Worm (Caenorhabditis elegans) whole organism, young adult: ENCODE results near the gene dct-7.
A peak's percentile ranks its signal among the peaks of the same experiment; 100 is the strongest.

ENCODE experiments used
- B0019.2 ChIP-seq: fragments of 200-800 bp; sonication (Bioruptor generic); conservative IDR thresholded peaks from 2 replicates; pipeline ENCODE4 v1.3.6; 2022; ENCODE audit warnings: missing genetic modification reagents, missing genetic modification characterization, missing compliant biosample characterization
- F23B12.7 ChIP-seq: sonication (generic microtip); optimal IDR thresholded peaks from 2 replicates; lab custom pipeline; 2017; ENCODE audit warnings: missing genetic modification characterization, mild to moderate bottlenecking, missing compliant biosample characterization, antibody characterized with exemption, moderate library complexity; ENCODE audit not compliant: insufficient read depth
- F33H1.4 ChIP-seq: fragments of 200-800 bp; sonication (Bioruptor generic); IDR thresholded peaks from 2 replicates; pipeline ENCODE4 v1.3.6; 2022; ENCODE audit warnings: missing genetic modification reagents, missing genetic modification characterization, missing compliant biosample characterization
- F57A8.1 ChIP-seq: fragments of 200-800 bp; sonication (Bioruptor generic); optimal IDR thresholded peaks from 2 replicates; lab custom pipeline; 2018; ENCODE audit warnings: mild to moderate bottlenecking, missing genetic modification characterization, moderate library complexity, missing compliant biosample characterization
- F57C9.4 ChIP-seq: sonication (generic microtip); optimal IDR thresholded peaks from 2 replicates; lab custom pipeline; 2017; ENCODE audit warnings: mild to moderate bottlenecking, missing genetic modification characterization, missing compliant biosample characterization
- Y56A3A.18 ChIP-seq: fragments of 200-800 bp; sonication (Bioruptor generic); IDR thresholded peaks from 2 replicates; pipeline ENCODE4 v1.3.6; 2022; ENCODE audit warnings: missing genetic modification reagents, missing genetic modification characterization, missing compliant biosample characterization
- ZK185.1 ChIP-seq: sonication (generic microtip); optimal IDR thresholded peaks from 2 replicates; lab custom pipeline; 2016; ENCODE audit warnings: mild to moderate bottlenecking, missing genetic modification characterization, missing compliant biosample characterization; ENCODE audit not compliant: poor library complexity, severe bottlenecking
- akir-1 ChIP-seq: fragments of 200-800 bp; sonication (Bioruptor generic); optimal IDR thresholded peaks from 2 replicates; lab custom pipeline; 2018; ENCODE audit warnings: mild to moderate bottlenecking, missing genetic modification characterization, moderate library complexity, missing compliant biosample characterization
- aptf-3 ChIP-seq: fragments of 200-800 bp; sonication (Bioruptor generic); IDR thresholded peaks from 2 replicates; pipeline ENCODE4 v1.3.6; 2022; ENCODE audit warnings: missing genetic modification characterization, missing compliant biosample characterization
- atf-7 ChIP-seq: sonication (generic microtip); optimal IDR thresholded peaks from 2 replicates; lab custom pipeline; 2017; ENCODE audit warnings: mild to moderate bottlenecking, missing genetic modification characterization, missing compliant biosample characterization
- athp-1 ChIP-seq: sonication (generic microtip); optimal IDR thresholded peaks from 2 replicates; lab custom pipeline; 2017; ENCODE audit warnings: mild to moderate bottlenecking, missing genetic modification characterization, missing compliant biosample characterization
- attf-6 ChIP-seq: fragments of 200-800 bp; sonication (Bioruptor generic); IDR thresholded peaks from 2 replicates; pipeline ENCODE4 v1.3.6; 2022; ENCODE audit warnings: missing genetic modification reagents, missing genetic modification characterization, missing compliant biosample characterization
- bed-1 ChIP-seq: fragments of 200-800 bp; sonication (Bioruptor generic); IDR thresholded peaks from 2 replicates; pipeline ENCODE4 v1.3.6; 2022; ENCODE audit warnings: missing genetic modification reagents, missing genetic modification characterization, missing compliant biosample characterization
- cebp-2 ChIP-seq: fragments of 200-800 bp; sonication (Bioruptor generic); IDR thresholded peaks from 2 replicates; pipeline ENCODE4 v1.3.6; 2022; ENCODE audit warnings: missing genetic modification characterization, missing compliant biosample characterization
- ceh-91 ChIP-seq: fragments of 200-800 bp; sonication (Bioruptor generic); IDR thresholded peaks from 2 replicates; pipeline ENCODE4 v1.3.6; 2022; ENCODE audit warnings: missing genetic modification reagents, missing genetic modification characterization, missing compliant biosample characterization
- egl-18 ChIP-seq: fragments of 200-800 bp; sonication (Bioruptor generic); IDR thresholded peaks from 2 replicates; pipeline ENCODE4 v1.3.6; 2022; ENCODE audit warnings: missing genetic modification reagents, missing genetic modification characterization, missing compliant biosample characterization
- hlh-12 ChIP-seq: sonication (generic microtip); optimal IDR thresholded peaks from 2 replicates; lab custom pipeline; 2016; ENCODE audit warnings: missing genetic modification characterization, missing compliant biosample characterization
- hmg-1.2 ChIP-seq: fragments of 200-800 bp; sonication (Bioruptor generic); IDR thresholded peaks from 2 replicates; pipeline ENCODE4 v1.3.6; 2022; ENCODE audit warnings: missing genetic modification reagents, missing genetic modification characterization, missing compliant biosample characterization
- hmg-20 ChIP-seq: fragments of 200-800 bp; sonication (Bioruptor generic); IDR thresholded peaks from 2 replicates; pipeline ENCODE4 v1.3.6; 2022; ENCODE audit warnings: missing genetic modification reagents, missing genetic modification characterization, missing compliant biosample characterization
- hsf-1 ChIP-seq: fragments of 200-800 bp; sonication (Bioruptor generic); IDR thresholded peaks from 2 replicates; pipeline ENCODE4 v1.3.6; 2022; ENCODE audit warnings: missing genetic modification reagents, missing genetic modification characterization, missing compliant biosample characterization
- lag-1 ChIP-seq: fragments of 200-800 bp; sonication (Bioruptor generic); IDR thresholded peaks from 2 replicates; pipeline ENCODE4 v1.3.6; 2022; ENCODE audit warnings: missing genetic modification reagents, missing genetic modification characterization, missing compliant biosample characterization
- let-526 ChIP-seq: fragments of 200-800 bp; sonication (Bioruptor generic); IDR thresholded peaks from 2 replicates; pipeline ENCODE4 v1.3.6; 2022; ENCODE audit warnings: missing genetic modification reagents, missing genetic modification characterization, missing compliant biosample characterization
- lin-35 ChIP-seq, 3 experiments: fragments of 150-350 bp in 2 of 3; sonication (generic microtip) in 1 of 3; optimal IDR thresholded peaks; 2 replicates each; lab custom pipeline; 2014 to 2018; ENCODE audit warnings: missing biosample characterization in 3 of 3, missing genetic modification characterization in 3 of 3, missing genetic modification reagents in 3 of 3
- lin-54 ChIP-seq: fragments of 200-800 bp; sonication (Bioruptor generic); optimal IDR thresholded peaks from 2 replicates; lab custom pipeline; 2018; ENCODE audit warnings: mild to moderate bottlenecking, missing genetic modification characterization, missing compliant biosample characterization
- lir-1 ChIP-seq: fragments of 200-800 bp; sonication (Bioruptor generic); conservative IDR thresholded peaks from 2 replicates; pipeline ENCODE4 v1.3.6; 2022; ENCODE audit warnings: missing genetic modification reagents, missing genetic modification characterization, missing compliant biosample characterization
- madf-6 ChIP-seq: fragments of 200-800 bp; sonication (Bioruptor generic); IDR thresholded peaks from 2 replicates; pipeline ENCODE4 v1.3.6; 2022; ENCODE audit warnings: missing genetic modification reagents, missing genetic modification characterization, missing compliant biosample characterization
- mcd-1 ChIP-seq: fragments of 200-800 bp; sonication (Bioruptor generic); IDR thresholded peaks from 2 replicates; pipeline ENCODE4 v1.3.6; 2022; ENCODE audit warnings: missing genetic modification reagents, missing genetic modification characterization, missing compliant biosample characterization
- nfya-2 ChIP-seq: fragments of 200-800 bp; sonication (Bioruptor generic); IDR thresholded peaks from 2 replicates; pipeline ENCODE4 v1.3.6; 2022; ENCODE audit warnings: missing genetic modification reagents, missing genetic modification characterization, missing compliant biosample characterization
- nfyb-1 ChIP-seq: fragments of 200-800 bp; sonication (Bioruptor generic); IDR thresholded peaks from 2 replicates; pipeline ENCODE4 v1.3.6; 2022; ENCODE audit warnings: missing genetic modification reagents, missing genetic modification characterization, missing compliant biosample characterization
- nhr-80 ChIP-seq: sonication (generic microtip); optimal IDR thresholded peaks from 2 replicates; lab custom pipeline; 2016; ENCODE audit warnings: missing genetic modification characterization, missing compliant biosample characterization
- nhr-90 ChIP-seq: sonication (generic microtip); optimal IDR thresholded peaks from 2 replicates; lab custom pipeline; 2016; ENCODE audit warnings: missing genotype, mild to moderate bottlenecking, missing genetic modification characterization, missing compliant biosample characterization
- pbrm-1 ChIP-seq: fragments of 200-800 bp; sonication (Bioruptor generic); IDR thresholded peaks from 2 replicates; pipeline ENCODE4 v1.3.6; 2022; ENCODE audit warnings: missing genetic modification reagents, missing genetic modification characterization, missing compliant biosample characterization
- rpc-1 ChIP-seq, 2 experiments: fragments of 150-350 bp in 1 of 2; sonication (generic microtip) in 1 of 2; optimal IDR thresholded peaks; 2 replicates each; lab custom pipeline; 2014 to 2018; ENCODE audit warnings: missing biosample characterization in 1 of 2, missing genetic modification characterization in 1 of 2, missing genetic modification reagents in 1 of 2, missing genotype in 1 of 2
- somi-1 ChIP-seq: fragments of 200-800 bp; sonication (Bioruptor generic); optimal IDR thresholded peaks from 2 replicates; lab custom pipeline; 2018; ENCODE audit warnings: mild to moderate bottlenecking, missing genetic modification characterization, missing compliant biosample characterization
- tbp1 ChIP-seq: fragments of 200-800 bp; sonication (Bioruptor generic); optimal IDR thresholded peaks from 2 replicates; lab custom pipeline; 2018; ENCODE audit warnings: mild to moderate bottlenecking, missing genetic modification characterization, missing compliant biosample characterization
- tbx-9 ChIP-seq: sonication (generic microtip); optimal IDR thresholded peaks from 2 replicates; lab custom pipeline; 2016; ENCODE audit warnings: borderline replicate concordance, missing genetic modification characterization, inconsistent platforms, missing compliant biosample characterization
- zfh-2 ChIP-seq: fragments of 200-800 bp; sonication (Bioruptor generic); conservative IDR thresholded peaks from 2 replicates; pipeline ENCODE4 v1.3.6; 2022; ENCODE audit warnings: missing genetic modification reagents, missing genetic modification characterization, missing compliant biosample characterization
- ztf-18 ChIP-seq: sonication (generic microtip); optimal IDR thresholded peaks from 2 replicates; lab custom pipeline; 2016; ENCODE audit warnings: missing genotype, mild to moderate bottlenecking, missing genetic modification characterization, missing compliant biosample characterization
- ztf-26 ChIP-seq: sonication (generic microtip); optimal IDR thresholded peaks from 2 replicates; lab custom pipeline; 2017; ENCODE audit warnings: missing genetic modification characterization, missing compliant biosample characterization

dct-7 gene

ce11 chrIV:4299994-4300393 lies 9.6 kb upstream of the dct-7 start:
- TF ChIP-seq bed-1 (GFP tag; lab: Robert Waterston, UW) (no peak), madf-6 (GFP tag; lab: Robert Waterston, UW) (no peak), tbx-9 (tag; lab: Kevin White, UChicago) (no peak), F57C9.4 (no peak), nfya-2 (GFP tag; lab: Robert Waterston, UW) (no peak), ZK185.1 (tag; lab: Kevin White, UChicago) (no peak), attf-6 (no peak), mcd-1 (GFP tag; lab: Robert Waterston, UW) (no peak), hlh-12 (tag; lab: Kevin White, UChicago) (no peak), ceh-91 (no peak), F57A8.1 (GFP tag; lab: Kevin White, UChicago) (no peak), nfyb-1 (GFP tag; lab: Robert Waterston, UW) (no peak), zfh-2 (no peak), akir-1 (GFP tag; lab: Kevin White, UChicago) (no peak), nhr-90 (no peak)
- TF ChIP-seq, all 124 proteins: peak for 0

DNA sequence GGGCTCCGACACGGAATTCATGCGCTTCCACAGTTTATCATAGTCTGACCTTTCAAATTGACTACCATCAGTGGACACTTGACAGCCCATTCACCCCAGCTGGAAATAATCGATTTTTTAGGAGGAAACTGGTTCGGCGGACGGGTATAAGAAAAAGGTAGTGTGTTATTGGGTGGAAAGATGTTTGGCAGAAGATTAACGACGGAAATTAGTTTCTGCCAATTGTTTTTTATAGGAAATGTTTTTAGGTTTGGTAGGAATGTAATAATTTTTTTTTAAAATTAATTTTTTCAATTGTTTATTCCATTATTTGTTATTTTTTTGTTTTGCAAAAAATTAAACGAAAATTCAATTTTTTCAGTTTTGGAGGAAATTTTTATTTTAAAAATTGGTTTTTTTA lies 8.6 kb upstream of the dct-7 start, which contains the start of gene F15E6.9:
Gene F15E6.9 (minus strand): TSS at position 101 of the 400 bp plus-strand sequence.
- TF ChIP-seq F33H1.4 (GFP tag; lab: Robert Waterston, UW), result no peak
- no peak for TF ChIP-seq ZK185.1 (tag; lab: Kevin White, UChicago)
- no peak for TF ChIP-seq lin-54 (GFP tag; lab: Kevin White, UChicago)
- no peak for TF ChIP-seq tbp1 (GFP tag; lab: Kevin White, UChicago)
- TF ChIP-seq B0019.2 (GFP tag; lab: Robert Waterston, UW), result no peak
- no peak for TF ChIP-seq Y56A3A.18
- no peak for TF ChIP-seq rpc-1 (optimal IDR thresholded peaks at IDR 0.05; lab: Kevin White, UChicago)
- no peak for TF ChIP-seq rpc-1 (tag; optimal IDR thresholded peaks at IDR 0.05; lab: Kevin White, UChicago)
- TF ChIP-seq zfh-2, result no peak
- TF ChIP-seq pbrm-1 (GFP tag; lab: Robert Waterston, UW), result no peak
- no peak for TF ChIP-seq mcd-1 (GFP tag; lab: Robert Waterston, UW)
- TF ChIP-seq egl-18 (GFP tag; lab: Robert Waterston, UW), result no peak
- no peak for TF ChIP-seq hsf-1 (GFP tag; lab: Robert Waterston, UW)

- TF ChIP-seq atf-7 (tag; lab: Kevin White, UChicago) (peak; percentile 34), ztf-26 (tag; lab: Kevin White, UChicago) (peak; percentile 67), nhr-80 (tag; lab: Kevin White, UChicago) (peak; percentile 1), lir-1 (GFP tag; lab: Robert Waterston, UW) (no peak), mcd-1 (GFP tag; lab: Robert Waterston, UW) (no peak), let-526 (GFP tag; lab: Robert Waterston, UW) (no peak), nfyb-1 (GFP tag; lab: Robert Waterston, UW) (peak; percentile 22; the same call in 1 of the 2 replicates), lin-35 (GFP tag; optimal IDR thresholded peaks at IDR 0.05; lab: Kevin White, UChicago) (no peak), cebp-2 (GFP tag; lab: Robert Waterston, UW) (no peak), F23B12.7 (tag; lab: Kevin White, UChicago) (no peak), somi-1 (GFP tag; lab: Kevin White, UChicago) (peak; percentile 14), hmg-1.2 (GFP tag; lab: Robert Waterston, UW) (peak; percentile 58; the same call in 1 of the 2 replicates), attf-6 (no peak), athp-1 (tag; lab: Kevin White, UChicago) (no peak), hmg-20 (GFP tag; lab: Robert Waterston, UW) (no peak), ztf-18 (tag; lab: Kevin White, UChicago) (no peak), madf-6 (GFP tag; lab: Robert Waterston, UW) (no peak), lag-1 (no peak), aptf-3 (GFP tag; lab: Robert Waterston, UW) (no peak)
Observed at ce11 chrIV:4294552-4294951, 4.2 kb upstream of the dct-7 start, which contains the start of gene F15E6.3. Gene F15E6.3 (plus strand): TSS chrIV:4294895.
